Fruit fly (Drosophila melanogaster) whole organism, prepupa: ENCODE data around the gene CG17929.

Source experiments
- Blimp-1 ChIP-seq: fragments of 200-800 bp; sonication (Bioruptor generic); optimal IDR thresholded peaks from 3 replicates; lab custom pipeline; 2017; ENCODE audit warnings: missing biosample characterization, missing genetic modification characterization, mild to moderate bottlenecking, moderate library complexity, missing genetic modification reagents
- CG11294 ChIP-seq: fragments of 200-800 bp; sonication (Bioruptor generic); IDR thresholded peaks from 2 replicates; pipeline ENCODE4 v1.3.6; 2022; ENCODE audit warnings: missing biosample characterization, missing genetic modification characterization
- CG3032 ChIP-seq: fragments of 200-800 bp; optimal IDR thresholded peaks from 2 replicates; lab custom pipeline; 2019; ENCODE audit warnings: missing biosample characterization, mild to moderate bottlenecking, missing genetic modification characterization, moderate library complexity
- CG32006 ChIP-seq: fragments of 200-800 bp; sonication (Bioruptor generic); optimal IDR thresholded peaks from 3 replicates; lab custom pipeline; 2017; ENCODE audit warnings: missing biosample characterization, mild to moderate bottlenecking, missing genetic modification characterization
- CG4318 ChIP-seq: fragments of 200-800 bp; sonication (Bioruptor generic); optimal IDR thresholded peaks from 3 replicates; lab custom pipeline; 2017; ENCODE audit warnings: missing biosample characterization, mild to moderate bottlenecking, missing genetic modification characterization
- CG6792 ChIP-seq: fragments of 200-800 bp; sonication (Bioruptor generic); optimal IDR thresholded peaks from 3 replicates; lab custom pipeline; 2016; ENCODE audit warnings: missing biosample characterization, missing genetic modification characterization
- CG6808 ChIP-seq: fragments of 200-800 bp; sonication (Bioruptor generic); optimal IDR thresholded peaks from 3 replicates; lab custom pipeline; 2017; ENCODE audit warnings: missing biosample characterization, missing genetic modification characterization, mild to moderate bottlenecking, moderate library complexity, missing genetic modification reagents
- CG8319 ChIP-seq: fragments of 200-800 bp; sonication (Bioruptor generic); optimal IDR thresholded peaks from 3 replicates; lab custom pipeline; 2016; ENCODE audit warnings: missing biosample characterization, missing genetic modification characterization
- OdsH ChIP-seq: fragments of 200-800 bp; sonication (Bioruptor generic); optimal IDR thresholded peaks from 3 replicates; lab custom pipeline; 2016; ENCODE audit warnings: missing biosample characterization, missing genetic modification characterization
- Sox102F ChIP-seq: fragments of 200-800 bp; sonication (Bioruptor generic); optimal IDR thresholded peaks from 2 replicates; lab custom pipeline; 2016; ENCODE audit warnings: missing biosample characterization, mild to moderate bottlenecking, missing genetic modification characterization
- Sox15 ChIP-seq: fragments of 200-800 bp; sonication (Bioruptor generic); optimal IDR thresholded peaks from 3 replicates; lab custom pipeline; 2016; ENCODE audit warnings: missing biosample characterization, missing genetic modification characterization
- ss ChIP-seq, 2 experiments: fragments of 200-800 bp; sonication (Bioruptor generic); optimal IDR thresholded peaks; 2 replicates in 1 of 2; 3 replicates in 1 of 2; lab custom pipeline; 2017 to 2018; ENCODE audit warnings: mild to moderate bottlenecking in 2 of 2, missing biosample characterization in 2 of 2, missing genetic modification characterization in 2 of 2, moderate library complexity in 1 of 2
- svp ChIP-seq: fragments of 200-800 bp; sonication (Bioruptor generic); peaks from one replicate; lab custom pipeline; 2016; ENCODE audit warnings: missing biosample characterization, missing genetic modification characterization

DNA sequence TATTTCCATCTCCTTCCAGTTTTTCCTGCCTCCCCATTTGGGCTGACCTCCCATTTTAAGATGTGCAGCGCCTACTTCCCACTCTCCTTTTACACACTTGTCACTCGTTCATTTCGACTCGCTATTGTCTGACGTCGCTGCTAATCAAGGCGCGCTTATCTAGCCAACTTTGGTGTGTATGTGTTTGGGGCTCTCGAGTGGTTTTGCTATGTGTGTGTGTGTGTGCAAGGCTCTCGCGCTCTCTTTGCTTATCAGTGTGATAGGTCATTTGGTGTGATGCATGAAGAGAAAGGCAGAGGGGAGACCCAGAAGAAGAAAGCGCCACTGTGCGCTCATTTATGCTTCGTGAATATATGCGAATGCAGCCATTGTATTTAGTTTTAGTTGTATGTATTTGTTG is 40.4 kb upstream of the CG17929 start:
- no peak for TF ChIP-seq Blimp-1 (GFP tag; lab: Kevin White, UChicago)
- TF ChIP-seq svp = peak; percentile 99
- TF ChIP-seq Sox15 (GFP tag; lab: Kevin White, UChicago) = no peak
- no peak for TF ChIP-seq CG11294 (GFP tag; lab: Robert Waterston, UW)
- TF ChIP-seq ss (GFP tag; optimal IDR thresholded peaks at IDR 0.05; lab: Kevin White, UChicago) = no peak
- TF ChIP-seq CG3032 (tag; lab: Kevin White, UChicago) = no peak
- TF ChIP-seq Sox102F = no peak
- no peak for TF ChIP-seq CG4318 (GFP tag; lab: Kevin White, UChicago)
- no peak for TF ChIP-seq CG8319 (GFP tag; lab: Kevin White, UChicago)
- TF ChIP-seq CG6808 (GFP tag; lab: Kevin White, UChicago) = no peak
- TF ChIP-seq CG32006 (GFP tag; lab: Kevin White, UChicago) = no peak
- no peak for TF ChIP-seq CG6792
- TF ChIP-seq OdsH (GFP tag; lab: Kevin White, UChicago) = no peak
